Fruit fly (Drosophila melanogaster) whole organism, wandering third instar larva: ENCODE data around the gene KaiR1D.

Experiments
- CG32264 ChIP-seq: fragments of 200-800 bp; sonication (Bioruptor generic); optimal IDR thresholded peaks from 2 replicates; lab custom pipeline; 2016; ENCODE audit warnings: missing biosample characterization, missing genetic modification characterization
- Dfd ChIP-seq: fragments of >200 bp; optimal IDR thresholded peaks from 2 replicates; lab custom pipeline; 2017; ENCODE audit warnings: missing biosample characterization, missing genetic modification characterization
- GATAd ChIP-seq: sonication (Bioruptor generic); optimal IDR thresholded peaks from 2 replicates; lab custom pipeline; 2016; ENCODE audit warnings: missing biosample characterization, missing genetic modification characterization
- HLH106 ChIP-seq: fragments of 200-800 bp; optimal IDR thresholded peaks from 3 replicates; lab custom pipeline; 2019; ENCODE audit warnings: missing biosample characterization, mild to moderate bottlenecking, missing genetic modification characterization, moderate library complexity
- Hnf4 ChIP-seq: fragments of 200-800 bp; sonication (Bioruptor generic); optimal IDR thresholded peaks from 2 replicates; lab custom pipeline; 2016; ENCODE audit warnings: missing biosample characterization, mild to moderate bottlenecking, missing genetic modification characterization
- Hr83 ChIP-seq: fragments of 200-300 bp; sonication (Bioruptor generic); optimal IDR thresholded peaks from 2 replicates; lab custom pipeline; 2016; ENCODE audit warnings: missing biosample characterization, mild to moderate bottlenecking, missing genetic modification characterization, moderate library complexity; ENCODE audit not compliant: poor library complexity, severe bottlenecking
- Jra ChIP-seq: sonication (Bioruptor generic); optimal IDR thresholded peaks from 2 replicates; lab custom pipeline; 2016; ENCODE audit warnings: missing biosample characterization, missing genetic modification characterization
- Mio ChIP-seq: sonication (Bioruptor generic); optimal IDR thresholded peaks from 2 replicates; lab custom pipeline; 2016; ENCODE audit warnings: missing biosample characterization, missing genetic modification characterization
- N ChIP-seq: fragments of >200 bp; optimal IDR thresholded peaks from 2 replicates; lab custom pipeline; 2018; ENCODE audit warnings: missing biosample characterization, missing external identifiers, missing genetic modification characterization
- Rel ChIP-seq, 2 experiments: fragments of 200-800 bp; sonication (Bioruptor generic) in 1 of 2; optimal IDR thresholded peaks; 2 replicates in 1 of 2; 3 replicates in 1 of 2; lab custom pipeline; 2016 to 2019; ENCODE audit warnings: mild to moderate bottlenecking in 2 of 2, missing biosample characterization in 2 of 2, missing genetic modification characterization in 2 of 2, moderate library complexity in 1 of 2
- Sp1 ChIP-seq: fragments of 200-800 bp; sonication (Bioruptor generic); optimal IDR thresholded peaks from 3 replicates; lab custom pipeline; 2019; ENCODE audit warnings: missing biosample characterization, mild to moderate bottlenecking, missing genetic modification characterization, moderate library complexity
- Vsx2 ChIP-seq: fragments of 200-300, 225-300 bp; sonication (Bioruptor generic); optimal IDR thresholded peaks from 2 replicates; lab custom pipeline; 2018; ENCODE audit warnings: missing biosample characterization, missing genetic modification characterization; ENCODE audit not compliant: partially characterized antibody
- brk ChIP-seq: fragments of 200-800 bp; sonication (Bioruptor generic); optimal IDR thresholded peaks from 2 replicates; lab custom pipeline; 2016; ENCODE audit warnings: missing biosample characterization, mild to moderate bottlenecking, missing genetic modification characterization
- dl ChIP-seq, 2 experiments: fragments of 175-275, 200-275 bp in 1 of 2; fragments of 200-275 bp in 1 of 2; sonication (Bioruptor generic); optimal IDR thresholded peaks; lab custom pipeline; 2018; ENCODE audit warnings: mild to moderate bottlenecking in 2 of 2, missing biosample characterization in 2 of 2, missing genetic modification characterization in 2 of 2, moderate library complexity in 2 of 2; ENCODE audit not compliant: partially characterized antibody in 2 of 2, insufficient read depth in 1 of 2
- dmrt93B ChIP-seq: fragments of 200-800 bp; sonication (Bioruptor generic); optimal IDR thresholded peaks from 2 replicates; lab custom pipeline; 2018; ENCODE audit warnings: missing biosample characterization, mild to moderate bottlenecking, missing genetic modification characterization
- ey ChIP-seq: fragments of 200-800 bp; sonication (Bioruptor generic); optimal IDR thresholded peaks from 2 replicates; lab custom pipeline; 2016; ENCODE audit warnings: missing biosample characterization, missing genetic modification characterization
- foxo ChIP-seq, 2 experiments: fragments of 200-800 bp; sonication (Bioruptor generic); optimal IDR thresholded peaks; 2 replicates in 1 of 2; 3 replicates in 1 of 2; lab custom pipeline; 2016 to 2017; ENCODE audit warnings: missing biosample characterization in 2 of 2, missing genetic modification characterization in 2 of 2
- fru ChIP-seq: fragments of 200-800 bp; sonication (Bioruptor generic); optimal IDR thresholded peaks from 3 replicates; lab custom pipeline; 2016; ENCODE audit warnings: missing biosample characterization, mild to moderate bottlenecking, missing genetic modification characterization
- h ChIP-seq: fragments of 200-800 bp; sonication (Bioruptor generic); optimal IDR thresholded peaks from 3 replicates; lab custom pipeline; 2016; ENCODE audit warnings: missing biosample characterization, mild to moderate bottlenecking, missing genetic modification characterization
- lola ChIP-seq: fragments of >200 bp; optimal IDR thresholded peaks from 2 replicates; lab custom pipeline; 2017; ENCODE audit warnings: missing biosample characterization, missing genetic modification characterization
- pan ChIP-seq: fragments of >200 bp; optimal IDR thresholded peaks from 2 replicates; lab custom pipeline; 2017
- psq ChIP-seq: fragments of 200-800 bp; sonication (Bioruptor generic); optimal IDR thresholded peaks from 3 replicates; lab custom pipeline; 2017; ENCODE audit warnings: missing biosample characterization, mild to moderate bottlenecking, missing genetic modification characterization, moderate library complexity
- rgr ChIP-seq: fragments of 200-800 bp; sonication (Bioruptor generic); optimal IDR thresholded peaks from 3 replicates; lab custom pipeline; 2016; ENCODE audit warnings: missing biosample characterization, mild to moderate bottlenecking, missing genetic modification characterization
- sv ChIP-seq: fragments of 200-800 bp; sonication (Bioruptor generic); optimal IDR thresholded peaks from 3 replicates; lab custom pipeline; 2016; ENCODE audit warnings: missing biosample characterization, missing genetic modification characterization
- tai ChIP-seq: sonication (Bioruptor generic); optimal IDR thresholded peaks from 2 replicates; lab custom pipeline; 2016; ENCODE audit warnings: missing biosample characterization, missing genetic modification characterization
- usp ChIP-seq: fragments of >200 bp; optimal IDR thresholded peaks from 2 replicates; lab custom pipeline; 2017; ENCODE audit warnings: missing biosample characterization, missing genetic modification characterization
- woc ChIP-seq: sonication (Bioruptor generic); optimal IDR thresholded peaks from 2 replicates; lab custom pipeline; 2016; ENCODE audit warnings: missing biosample characterization, mild to moderate bottlenecking, missing genetic modification characterization

The KaiR1D gene

dm6 chr3R:20914103-20914502 lies 48.1 kb upstream of the KaiR1D start, which contains the start of gene hdly (continued):
- TF ChIP-seq fru (GFP tag; lab: Kevin White, UChicago) (peak; percentile 75), foxo (GFP tag; optimal IDR thresholded peaks at IDR 0.05; lab: Kevin White, UChicago) (peak; percentile 1 to 48), Hnf4 (GFP tag; lab: Kevin White, UChicago) (peak; percentile 97), sv (no peak), Sp1 (GFP tag; lab: Kevin White, UChicago) (peak; percentile 98)

- TF ChIP-seq Jra (GFP tag; lab: Kevin White, UChicago), result no peak
- TF ChIP-seq Hr83 (GFP tag; lab: Kevin White, UChicago), result no peak
- no peak for TF ChIP-seq lola
- no peak for TF ChIP-seq CG32264 (GFP tag; lab: Kevin White, UChicago)
- TF ChIP-seq GATAd (GFP tag; lab: Kevin White, UChicago), result no peak
- TF ChIP-seq HLH106, result no peak
- TF ChIP-seq tai (GFP tag; lab: Kevin White, UChicago), result no peak
- TF ChIP-seq Vsx2 (GFP tag; lab: Kevin White, UChicago), result no peak
- TF ChIP-seq usp (GFP tag; lab: Kevin White, UChicago), result no peak
- no peak for TF ChIP-seq ey (GFP tag; lab: Kevin White, UChicago)
- no peak for TF ChIP-seq brk (GFP tag; lab: Kevin White, UChicago)
- TF ChIP-seq woc (GFP tag; lab: Kevin White, UChicago), result no peak
- no peak for TF ChIP-seq N (GFP tag; lab: Kevin White, UChicago)
- TF ChIP-seq Sp1 (GFP tag; lab: Kevin White, UChicago), result no peak
- TF ChIP-seq foxo (GFP tag; optimal IDR thresholded peaks at IDR 0.05; lab: Kevin White, UChicago), result no peak
- no peak for TF ChIP-seq Dfd (GFP tag; lab: Kevin White, UChicago)
These were observed 46.7 kb upstream of the KaiR1D start for dm6 chr3R:20912725-20913124.

- TF ChIP-seq foxo (GFP tag; optimal IDR thresholded peaks at IDR 0.05; lab: Kevin White, UChicago), result no peak
These were observed 42.6 kb upstream of the KaiR1D start for dm6 chr3R:20908641-20909040.

- TF ChIP-seq sv (no peak), foxo (GFP tag; optimal IDR thresholded peaks at IDR 0.05; lab: Kevin White, UChicago) (no peak)
These were observed 39.4 kb upstream of the KaiR1D start, which contains the start of gene TotX for dm6 chr3R:20905418-20905817. Gene TotX, minus strand, starts transcription at chr3R:20905518.

- TF ChIP-seq foxo (GFP tag; optimal IDR thresholded peaks at IDR 0.05; lab: Kevin White, UChicago), result no peak
- TF ChIP-seq woc (GFP tag; lab: Kevin White, UChicago), result no peak
- no peak for TF ChIP-seq h (GFP tag; lab: Kevin White, UChicago)
- TF ChIP-seq Mio, result no peak
- no peak for TF ChIP-seq N (GFP tag; lab: Kevin White, UChicago)
- no peak for TF ChIP-seq rgr (GFP tag; lab: Kevin White, UChicago)
- TF ChIP-seq pan, result no peak
- TF ChIP-seq Dfd (GFP tag; lab: Kevin White, UChicago), result no peak
- no peak for TF ChIP-seq HLH106
- no peak for TF ChIP-seq Vsx2 (GFP tag; lab: Kevin White, UChicago)
- no peak for TF ChIP-seq dl (GFP tag; optimal IDR thresholded peaks at IDR 0.05; lab: Kevin White, UChicago; ENCODE audit: insufficient read depth in 1 of 2, partially characterized antibody in 2 of 2)
These were observed 35.6 kb upstream of the KaiR1D start, which contains the start of gene Grik for dm6 chr3R:20901656-20902055. Gene Grik, plus strand, starts transcription at chr3R:20901956.

- no peak for TF ChIP-seq Jra (GFP tag; lab: Kevin White, UChicago)
- TF ChIP-seq GATAd (GFP tag; lab: Kevin White, UChicago), result no peak
- no peak for TF ChIP-seq ey (GFP tag; lab: Kevin White, UChicago)
- no peak for TF ChIP-seq dl (GFP tag; optimal IDR thresholded peaks at IDR 0.05; lab: Kevin White, UChicago; ENCODE audit: insufficient read depth in 1 of 2, partially characterized antibody in 2 of 2)
- no peak for TF ChIP-seq psq (GFP tag; lab: Kevin White, UChicago)
- no peak for TF ChIP-seq Dfd (GFP tag; lab: Kevin White, UChicago)
- no peak for TF ChIP-seq dmrt93B (GFP tag; lab: Kevin White, UChicago)
- no peak for TF ChIP-seq tai (GFP tag; lab: Kevin White, UChicago)
- TF ChIP-seq h (GFP tag; lab: Kevin White, UChicago), result no peak
- TF ChIP-seq HLH106, result no peak
- no peak for TF ChIP-seq Rel (GFP tag; optimal IDR thresholded peaks at IDR 0.05; lab: Kevin White, UChicago)
- TF ChIP-seq Rel (tag; optimal IDR thresholded peaks at IDR 0.05; lab: Kevin White, UChicago), result no peak
- TF ChIP-seq rgr (GFP tag; lab: Kevin White, UChicago), result no peak
These were observed 31.1 kb upstream of the KaiR1D start, which contains the start of gene Ktl for dm6 chr3R:20897128-20897527. Gene Ktl, minus strand, starts transcription at chr3R:20897320.
